Worm (Caenorhabditis elegans): Measurements from ENCODE around the gene ule-4.
"Not testable (repeated sequence)": the region's sequence is repeated elsewhere in the genome, so short reads cannot be mapped to it uniquely, and the experiment has no call there.

ule-4 gene

ce11 chrIV:13619203-13619602 lies 28.3 kb downstream of the ule-4 start, which contains the start of gene C08F11.3:
Gene C08F11.3, plus strand, starts transcription at chrIV:13619503.
- no peak for TF ChIP-seq sem-2 (GFP tag; optimal IDR thresholded peaks at IDR 0.05)

- TF ChIP-seq hlh-1 (tag; optimal IDR thresholded peaks at IDR 0.05) (no peak), ceh-43 (GFP tag; optimal IDR thresholded peaks at IDR 0.05) (no peak), tbx-8 (GFP tag; optimal IDR thresholded peaks at IDR 0.05) (no peak), sptf-1 (tag; optimal IDR thresholded peaks at IDR 0.05) (no peak), snpc-4 (tag; optimal IDR thresholded peaks at IDR 0.05) (no peak), ham-2 (GFP tag; optimal IDR thresholded peaks at IDR 0.05) (no peak), mep-1 (tag; optimal IDR thresholded peaks at IDR 0.05) (no peak), ceh-39 (tag; optimal IDR thresholded peaks at IDR 0.05) (no peak), flh-1 (GFP tag; optimal IDR thresholded peaks at IDR 0.05) (no peak), nhr-237 (tag; optimal IDR thresholded peaks at IDR 0.05) (no peak), nhr-76 (tag; optimal IDR thresholded peaks at IDR 0.05) (no peak), elt-3 (tag; optimal IDR thresholded peaks at IDR 0.05) (no peak), zip-8 (tag; optimal IDR thresholded peaks at IDR 0.05) (no peak), unc-120 (tag; optimal IDR thresholded peaks at IDR 0.05; ENCODE audit: poor library complexity, severe bottlenecking) (no peak), ceh-83 (GFP tag; optimal IDR thresholded peaks at IDR 0.05) (no peak)
Observed at ce11 chrIV:13609755-13610154, 37.7 kb downstream of the ule-4 start, which contains the start of gene C08F11.13. Gene C08F11.13, minus strand, starts transcription at chrIV:13609892.

- TF ChIP-seq unc-62 (GFP tag; optimal IDR thresholded peaks at IDR 0.05) (no peak), lin-32 (GFP tag; optimal IDR thresholded peaks at IDR 0.05) (no peak), lsy-2 (tag; optimal IDR thresholded peaks at IDR 0.05) (no peak)
Observed at ce11 chrIV:13601973-13602669, 45.3 kb downstream of the ule-4 start, which contains the start of gene Y45F10B.59. Gene Y45F10B.59, plus strand, starts transcription at chrIV:13602619.

- no peak for TF ChIP-seq elt-3 (tag; optimal IDR thresholded peaks at IDR 0.05)
- TF ChIP-seq lsy-2 (tag; optimal IDR thresholded peaks at IDR 0.05): no peak
- no peak for TF ChIP-seq ceh-43 (GFP tag; optimal IDR thresholded peaks at IDR 0.05)
- no peak for TF ChIP-seq sem-2 (GFP tag; optimal IDR thresholded peaks at IDR 0.05)
Observed at ce11 chrIV:13601428-13601827, 46.0 kb downstream of the ule-4 start.

ce11 chrIV:13600643-13601042 lies 46.8 kb downstream of the ule-4 start:
- no peak for TF ChIP-seq bed-3 (GFP tag; optimal IDR thresholded peaks at IDR 0.05)
- no peak for TF ChIP-seq nhr-76 (tag; optimal IDR thresholded peaks at IDR 0.05)
- no peak for TF ChIP-seq ceh-83 (GFP tag; optimal IDR thresholded peaks at IDR 0.05)
- no peak for TF ChIP-seq snpc-4 (tag; optimal IDR thresholded peaks at IDR 0.05)
- no peak for TF ChIP-seq elt-1 (tag; optimal IDR thresholded peaks at IDR 0.05; ENCODE audit: borderline replicate concordance, insufficient read depth)
- TF ChIP-seq nhr-28 (tag; optimal IDR thresholded peaks at IDR 0.05): no peak
- no peak for TF ChIP-seq unc-120 (tag; optimal IDR thresholded peaks at IDR 0.05; ENCODE audit: poor library complexity, severe bottlenecking)
- no peak for TF ChIP-seq nhr-2 (tag; optimal IDR thresholded peaks at IDR 0.05)
- no peak for TF ChIP-seq mep-1 (tag; optimal IDR thresholded peaks at IDR 0.05)
- TF ChIP-seq hlh-1 (tag; optimal IDR thresholded peaks at IDR 0.05): no peak
- TF ChIP-seq sptf-1 (tag; optimal IDR thresholded peaks at IDR 0.05): no peak
- no peak for TF ChIP-seq pha-4 (tag; optimal IDR thresholded peaks at IDR 0.05)
- no peak for TF ChIP-seq M03D4.4 (tag; optimal IDR thresholded peaks at IDR 0.05)
- no peak for TF ChIP-seq nhr-237 (tag; optimal IDR thresholded peaks at IDR 0.05)
- no peak for TF ChIP-seq zip-8 (tag; optimal IDR thresholded peaks at IDR 0.05)
- no peak for TF ChIP-seq ceh-39 (tag; optimal IDR thresholded peaks at IDR 0.05)
- TF ChIP-seq unc-62 (GFP tag; optimal IDR thresholded peaks at IDR 0.05): no peak
- TF ChIP-seq lin-13 (tag; optimal IDR thresholded peaks at IDR 0.05): no peak
- no peak for TF ChIP-seq mab-5 (tag; optimal IDR thresholded peaks at IDR 0.05)
- no peak for TF ChIP-seq ceh-43 (GFP tag; optimal IDR thresholded peaks at IDR 0.05)

ce11 chrIV:13597813-13598212 lies 49.6 kb downstream of the ule-4 start, which contains the start of gene Y45F10B.9:
Gene Y45F10B.9, minus strand, starts transcription at chrIV:13597913.
- TF ChIP-seq ceh-43 (GFP tag; optimal IDR thresholded peaks at IDR 0.05); lin-32 (GFP tag; optimal IDR thresholded peaks at IDR 0.05); cnd-1 (tag; optimal IDR thresholded peaks at IDR 0.05): not testable (repeated sequence)

All from whole organism, mixed stage, embryonic.